Worm (Caenorhabditis elegans): ENCODE data around the gene nstp-1.

Gene nstp-1

DNA sequence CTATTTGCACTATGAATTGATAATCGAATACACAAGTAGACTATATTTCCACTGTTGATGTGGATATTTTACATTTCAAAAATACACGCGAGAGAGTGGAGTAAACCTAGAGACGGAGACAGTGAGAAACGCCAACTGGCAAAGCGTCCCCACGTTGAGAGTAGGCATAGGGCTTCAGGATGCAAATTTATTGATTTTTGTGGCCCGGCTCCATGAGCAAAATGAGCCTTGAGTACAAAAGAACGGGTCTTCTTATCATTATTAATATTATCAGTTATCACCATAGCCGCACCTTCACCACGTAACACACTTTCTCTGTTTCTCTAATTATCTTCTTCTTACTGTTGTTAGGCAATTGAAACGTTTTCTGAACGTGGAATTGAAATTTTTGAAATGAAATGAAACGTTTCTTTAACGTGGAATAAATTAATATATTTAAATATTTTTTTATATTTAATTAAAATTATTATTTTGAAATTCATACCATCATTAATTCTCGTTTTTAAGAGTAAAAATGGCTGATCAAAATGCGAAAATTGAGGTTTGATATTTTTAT is 2.2 kb downstream of the nstp-1 start, which contains the start of gene bre-1:
bre-1 (plus strand) TSS at position 506 of the 556 bp plus-strand sequence.
- no peak for TF ChIP-seq unc-62 (GFP tag; optimal IDR thresholded peaks at IDR 0.05)

DNA sequence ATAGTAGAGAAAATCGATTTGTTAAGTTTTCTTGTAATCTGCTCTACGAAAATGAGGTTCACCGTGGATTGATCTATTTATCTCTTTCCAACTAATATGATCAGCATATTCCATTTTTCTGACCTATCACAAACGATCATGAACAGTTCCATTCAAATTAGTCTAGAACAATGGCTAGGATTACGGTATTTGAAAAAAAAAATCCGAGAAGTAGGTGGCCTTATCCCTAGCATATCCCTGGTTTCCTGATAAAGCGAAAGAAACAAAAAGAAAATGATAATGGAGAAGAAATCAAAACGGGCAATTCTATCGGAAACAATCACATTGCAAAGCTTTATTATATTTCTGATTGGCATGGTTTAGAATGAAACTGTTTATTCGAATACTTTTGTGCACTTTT is 8.1 kb downstream of the nstp-1 start, which contains the start of gene mltn-12:
mltn-12 (plus strand) TSS at position 301 of the 400 bp plus-strand sequence.
- no peak for TF ChIP-seq unc-62 (GFP tag; optimal IDR thresholded peaks at IDR 0.05)

DNA sequence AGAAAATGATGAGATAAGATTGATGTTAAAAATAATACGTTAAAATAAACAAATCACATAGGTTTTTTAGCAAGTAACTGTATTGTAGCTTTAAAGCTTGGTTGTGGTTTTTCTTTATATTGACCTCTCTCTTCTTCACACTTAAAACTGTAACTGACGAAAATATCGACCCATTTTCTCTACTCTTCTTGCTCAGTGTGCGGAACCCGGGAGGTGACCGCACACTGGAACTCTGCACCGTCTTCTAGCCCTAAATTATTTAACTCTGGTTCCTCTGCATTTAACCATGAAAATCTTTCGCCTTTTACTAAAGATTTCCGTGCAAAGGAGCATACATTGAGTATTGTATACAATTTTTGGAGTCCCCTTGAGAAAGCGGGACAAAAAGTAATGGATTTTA is 9.8 kb downstream of the nstp-1 start:
- TF ChIP-seq unc-62 (GFP tag; optimal IDR thresholded peaks at IDR 0.05) = no peak

DNA sequence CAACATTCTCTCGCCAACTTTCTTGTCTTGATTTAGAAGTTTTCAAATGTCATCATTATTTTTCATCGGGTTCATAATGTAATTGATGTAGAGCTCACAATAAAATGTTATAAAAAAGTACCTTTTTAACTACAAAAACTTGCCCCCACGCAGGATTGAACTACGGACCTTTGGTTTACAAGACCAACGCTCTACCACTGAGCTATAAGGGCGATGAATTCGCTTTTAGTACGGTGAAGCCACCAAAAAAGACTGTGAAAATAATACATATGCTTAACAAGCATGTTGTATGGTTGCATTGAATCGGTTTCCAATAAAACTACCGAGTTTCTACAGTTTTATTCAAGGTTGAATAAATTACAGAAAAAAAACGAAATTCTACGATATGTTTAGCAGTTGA is 16.0 kb downstream of the nstp-1 start:
- no peak for TF ChIP-seq unc-62 (GFP tag; optimal IDR thresholded peaks at IDR 0.05)

DNA sequence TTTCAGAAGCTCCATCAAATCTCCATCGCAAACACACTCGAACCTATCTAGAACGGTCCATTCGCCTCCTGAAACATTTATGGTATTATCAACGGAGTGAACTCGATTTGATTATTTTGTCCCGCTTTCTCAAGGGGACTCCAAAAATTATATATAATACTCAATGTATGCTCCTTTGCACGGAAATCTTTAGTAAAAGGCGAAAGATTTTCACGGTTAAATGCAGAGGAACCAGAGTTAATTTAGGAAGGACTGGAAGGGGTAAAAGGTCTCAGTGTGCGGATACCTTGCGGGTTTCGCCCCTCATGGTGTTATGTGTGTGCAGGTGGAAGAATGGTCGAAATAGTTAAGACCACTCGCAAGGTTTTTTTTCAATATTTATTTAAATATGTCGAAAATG is 16.5 kb downstream of the nstp-1 start:
- TF ChIP-seq unc-62 (GFP tag; optimal IDR thresholded peaks at IDR 0.05) = no peak

DNA sequence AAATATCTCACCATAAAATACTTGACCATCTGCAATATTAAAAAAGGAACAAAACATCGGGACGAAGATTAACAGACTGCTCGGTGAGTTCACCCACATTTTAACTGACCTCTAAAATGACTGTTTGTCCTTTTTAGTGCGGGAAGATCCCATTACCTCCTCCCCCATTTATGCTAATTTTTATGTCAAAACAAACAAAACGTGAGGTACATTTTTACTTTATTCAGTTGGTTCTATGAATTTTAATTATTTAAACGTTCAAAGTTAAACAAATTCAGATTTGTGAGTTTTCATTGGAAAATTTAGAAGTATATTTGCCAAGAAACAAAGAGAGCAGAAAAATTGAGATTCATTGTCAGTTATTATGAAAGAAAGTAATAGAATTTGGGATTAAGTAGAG is 18.0 kb downstream of the nstp-1 start, which contains the start of gene C53D6.8:
C53D6.8 (minus strand) TSS at position 101 of the 400 bp plus-strand sequence.
- no peak for TF ChIP-seq unc-62 (GFP tag; optimal IDR thresholded peaks at IDR 0.05)

DNA sequence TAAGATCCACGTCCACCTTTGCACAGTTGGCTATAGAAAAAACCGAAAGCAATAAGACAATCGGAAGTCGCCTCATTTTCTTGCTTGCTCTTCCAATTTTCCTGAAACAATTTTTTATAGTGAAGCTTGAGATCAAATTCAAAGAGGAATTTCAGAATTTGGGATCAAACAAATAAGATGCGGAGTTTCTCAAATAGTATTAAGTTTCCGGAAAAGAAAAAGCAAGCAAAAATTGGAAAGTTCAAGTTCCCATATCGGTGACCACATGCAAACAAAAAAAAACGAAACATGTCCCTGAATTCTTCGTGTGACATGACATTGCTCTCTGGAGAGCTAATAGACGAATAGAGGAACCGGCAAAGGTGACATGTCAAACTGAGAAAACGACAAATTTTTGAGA is 20.6 kb downstream of the nstp-1 start, which contains the start of gene unc-129:
unc-129 (minus strand) TSS at position 101 of the 400 bp plus-strand sequence.
- TF ChIP-seq unc-62 (GFP tag; optimal IDR thresholded peaks at IDR 0.05) = no peak

DNA sequence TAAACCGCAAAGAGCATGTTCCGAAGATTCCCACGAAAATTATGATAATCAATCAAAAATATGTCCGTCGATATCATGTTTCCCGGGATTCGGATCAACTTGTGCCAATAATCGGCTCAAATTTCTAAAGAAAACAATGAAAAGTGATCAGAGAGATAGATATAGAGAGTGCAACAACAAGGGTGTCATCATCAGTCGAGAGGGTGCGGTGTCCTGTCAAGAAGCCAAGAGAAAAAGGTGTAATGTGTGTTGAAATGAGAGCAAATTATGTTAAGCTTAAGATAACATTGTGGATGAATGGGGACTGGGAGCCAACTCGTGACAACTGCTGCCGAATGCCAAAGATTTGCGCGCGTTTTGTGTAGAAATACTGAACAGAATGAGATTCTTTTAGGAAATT is 23.3 kb downstream of the nstp-1 start:
- TF ChIP-seq unc-62 (GFP tag; optimal IDR thresholded peaks at IDR 0.05) = no peak

DNA sequence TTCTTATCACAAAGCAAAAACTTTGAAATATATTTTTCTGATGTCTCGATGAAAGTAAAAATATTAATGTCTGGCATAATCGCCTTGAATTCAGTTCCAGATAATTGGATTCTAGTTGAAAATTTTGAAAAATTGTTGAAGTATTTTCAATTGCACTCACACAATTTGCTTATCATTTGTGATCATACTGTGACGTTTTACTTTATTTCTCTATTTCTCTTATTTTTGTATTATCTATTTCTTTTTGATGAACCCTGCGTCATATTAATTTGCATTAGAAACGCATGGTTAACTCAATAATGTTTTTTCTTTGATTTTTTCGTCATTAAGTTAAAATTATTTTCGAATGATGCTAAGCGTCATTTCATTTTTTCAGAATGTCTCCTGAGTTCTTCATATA is 25.6 kb downstream of the nstp-1 start, which contains the start of gene C53D6.11:
C53D6.11 (plus strand) TSS at position 328 of the 400 bp plus-strand sequence.
- no peak for TF ChIP-seq unc-62 (GFP tag; optimal IDR thresholded peaks at IDR 0.05)

DNA sequence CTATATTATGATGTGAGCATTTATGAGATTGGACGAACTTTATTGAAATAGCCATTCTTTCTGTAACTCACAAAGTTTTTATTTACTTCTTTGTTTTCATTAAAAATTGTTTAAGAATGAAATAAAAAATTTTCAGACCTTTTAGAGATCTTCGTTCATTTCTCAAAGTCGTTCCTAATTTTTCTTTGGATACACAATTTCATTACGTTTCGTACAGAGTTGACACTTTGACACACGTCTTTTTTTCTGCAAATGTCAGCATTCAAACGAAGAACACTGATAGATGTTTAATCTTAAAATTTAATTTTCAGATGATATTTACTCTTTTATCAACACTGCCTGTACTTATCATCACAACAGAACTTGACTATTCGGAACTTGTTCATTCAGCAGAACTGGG is 31.8 kb downstream of the nstp-1 start, which contains the start of gene acc-2:
acc-2 (plus strand) TSS at position 301 of the 400 bp plus-strand sequence.
- no peak for TF ChIP-seq unc-62 (GFP tag; optimal IDR thresholded peaks at IDR 0.05)

DNA sequence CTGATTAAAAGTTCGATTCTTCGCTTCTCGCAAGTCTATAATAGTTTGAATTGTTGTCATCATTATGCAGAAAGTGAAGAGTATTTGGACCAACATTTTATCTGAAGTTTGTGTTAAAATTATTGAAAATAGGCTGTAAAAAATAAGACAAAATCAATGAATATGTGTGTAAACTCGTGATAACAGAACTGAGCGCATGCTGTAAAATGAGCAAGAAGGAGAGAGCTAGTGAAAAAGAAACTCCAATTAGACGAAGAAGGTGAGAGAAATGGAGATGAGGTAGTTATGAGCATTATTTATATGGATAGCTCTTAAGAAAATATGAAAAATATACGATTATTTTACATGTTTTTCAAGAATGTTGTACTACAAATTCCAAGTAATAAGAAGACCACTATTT is 36.2 kb downstream of the nstp-1 start, which contains the start of gene C53D6.4:
C53D6.4 (minus strand) TSS at position 101 of the 400 bp plus-strand sequence.
- no peak for TF ChIP-seq unc-62 (GFP tag; optimal IDR thresholded peaks at IDR 0.05)

DNA sequence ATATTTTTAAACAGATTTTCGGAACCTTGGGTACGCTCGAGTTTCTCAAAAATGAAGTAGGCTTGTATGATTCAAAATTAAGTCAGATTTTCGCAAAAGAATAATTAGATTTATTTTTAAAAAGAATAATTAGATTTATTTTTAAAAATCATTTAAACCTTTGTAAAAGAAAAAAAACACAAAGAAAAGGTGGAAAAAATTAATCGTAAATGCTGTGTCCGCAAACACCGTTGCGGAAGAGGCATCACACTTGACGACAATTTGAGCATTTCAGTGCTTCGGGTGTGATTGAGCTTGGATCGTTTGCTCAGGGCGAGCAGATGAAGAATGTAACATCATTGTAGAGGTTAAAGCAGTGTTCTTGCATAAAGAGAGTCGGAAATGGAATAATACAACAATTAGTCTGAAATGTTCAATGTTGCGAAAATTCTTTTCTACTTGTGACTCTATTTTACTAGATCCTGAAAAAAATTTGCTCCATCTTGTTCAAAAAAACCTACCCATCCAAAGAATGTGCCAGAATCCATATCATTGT is 36.6 kb downstream of the nstp-1 start:
- TF ChIP-seq unc-62 (GFP tag; optimal IDR thresholded peaks at IDR 0.05) = no peak

DNA sequence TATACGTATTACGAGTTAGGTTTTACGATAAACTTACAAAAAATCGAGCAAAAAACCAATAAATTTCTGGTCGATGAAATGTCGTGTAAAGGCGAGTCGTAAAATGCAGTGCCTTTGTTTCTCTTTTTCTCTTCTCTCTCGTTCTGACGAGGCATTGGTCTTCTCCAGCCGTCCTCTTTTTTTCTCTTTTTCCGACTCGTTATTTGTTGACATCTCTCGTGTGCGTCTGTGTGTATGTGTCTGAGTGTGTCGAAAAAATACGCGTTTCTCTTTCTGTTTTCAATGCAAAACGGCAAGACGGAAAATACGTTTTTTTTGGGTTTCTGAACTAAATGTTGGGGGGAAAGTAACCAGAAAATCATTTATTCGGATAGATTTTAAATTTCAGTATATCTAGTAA is 47.9 kb downstream of the nstp-1 start, which contains the start of gene C53D6.6:
C53D6.6 (minus strand) TSS at position 118 of the 400 bp plus-strand sequence.
- TF ChIP-seq unc-62 (GFP tag; optimal IDR thresholded peaks at IDR 0.05) = no peak

DNA sequence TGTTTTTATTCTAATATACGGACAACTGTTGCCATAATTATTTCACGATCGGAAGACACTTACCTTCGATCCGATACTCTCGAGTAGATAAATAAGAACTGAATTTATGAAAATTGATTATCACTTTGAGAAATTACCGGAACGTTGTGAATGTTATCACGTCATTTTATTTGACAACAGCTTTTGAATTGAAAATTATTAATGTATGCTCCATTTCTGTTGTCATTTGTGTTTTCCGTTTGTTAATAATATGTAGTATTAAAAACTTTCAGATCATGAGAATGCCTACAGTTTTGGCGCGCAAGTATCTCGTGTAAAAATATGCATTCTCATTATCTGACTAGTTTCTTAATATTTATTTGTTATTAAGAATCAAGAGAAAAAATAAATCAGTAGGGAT is 49.7 kb downstream of the nstp-1 start, which contains the start of gene C53D6.10:
C53D6.10 (minus strand) TSS at position 101 of the 400 bp plus-strand sequence.
- no peak for TF ChIP-seq unc-62 (GFP tag; optimal IDR thresholded peaks at IDR 0.05)
